Fruit fly (Drosophila melanogaster) whole organism, embryonic: ENCODE data around the gene Jhbp3.
A peak's percentile ranks its signal among the peaks of the same experiment; 100 is the strongest.

Source experiments
- B-H1 ChIP-seq: fragments of 200-800 bp; sonication (Bioruptor generic); IDR thresholded peaks from 3 replicates; pipeline ENCODE4 v1.3.6; 2022; ENCODE audit warnings: missing biosample characterization, missing genetic modification characterization
- BEAF-32 ChIP-seq: fragments of 200-800 bp; sonication (Bioruptor generic); optimal IDR thresholded peaks from 3 replicates; lab custom pipeline; 2017; ENCODE audit warnings: missing biosample characterization, missing genetic modification characterization, mild to moderate bottlenecking, moderate library complexity, missing genetic modification reagents
- CG10462 ChIP-seq: fragments of 200-800 bp; sonication (Bioruptor generic); optimal IDR thresholded peaks from 2 replicates; lab custom pipeline; 2016; ENCODE audit warnings: missing biosample characterization, missing genetic modification characterization
- CG12071 ChIP-seq: fragments of 200-800 bp; sonication (Bioruptor generic); optimal IDR thresholded peaks from 3 replicates; lab custom pipeline; 2018; ENCODE audit warnings: missing biosample characterization, mild to moderate bottlenecking, missing genetic modification characterization
- CG13123 ChIP-seq: fragments of 200-800 bp; sonication (Bioruptor generic); optimal IDR thresholded peaks from 2 replicates; lab custom pipeline; 2016; ENCODE audit warnings: missing biosample characterization, missing genetic modification characterization
- CG13296 ChIP-seq: fragments of 200-800 bp; sonication (Bioruptor generic); optimal IDR thresholded peaks from 3 replicates; lab custom pipeline; 2018; ENCODE audit warnings: missing biosample characterization, mild to moderate bottlenecking, missing genetic modification characterization
- CG13894 ChIP-seq: fragments of 200-800 bp; sonication (Bioruptor generic); optimal IDR thresholded peaks from 3 replicates; lab custom pipeline; 2018; ENCODE audit warnings: missing biosample characterization, mild to moderate bottlenecking, missing genetic modification characterization, moderate library complexity
- CG14014 ChIP-seq: fragments of 200-800 bp; sonication (Bioruptor generic); IDR thresholded peaks from 2 replicates; pipeline ENCODE4 v1.3.6; 2022; ENCODE audit warnings: missing biosample characterization, missing genetic modification characterization
- CG14050 ChIP-seq: fragments of 200-800 bp; sonication (Bioruptor generic); IDR thresholded peaks from 3 replicates; pipeline ENCODE4 v1.3.6; 2022; ENCODE audit warnings: missing biosample characterization, missing genetic modification characterization
- CG14710 ChIP-seq: fragments of 200-800 bp; sonication (Bioruptor generic); optimal IDR thresholded peaks from 3 replicates; lab custom pipeline; 2019; ENCODE audit warnings: missing biosample characterization, mild to moderate bottlenecking, missing genetic modification characterization, moderate library complexity
- CG15479 ChIP-seq: fragments of 200-800 bp; sonication (Bioruptor generic); optimal IDR thresholded peaks from 3 replicates; lab custom pipeline; 2019; ENCODE audit warnings: missing biosample characterization, mild to moderate bottlenecking, missing genetic modification characterization, moderate library complexity
- CG15601 ChIP-seq: fragments of 200-800 bp; sonication (Bioruptor generic); optimal IDR thresholded peaks from 3 replicates; lab custom pipeline; 2019; ENCODE audit warnings: missing biosample characterization, mild to moderate bottlenecking, missing genetic modification characterization, moderate library complexity
- CG15696 ChIP-seq: fragments of 200-800 bp; sonication (Bioruptor generic); optimal IDR thresholded peaks from 2 replicates; lab custom pipeline; 2019; ENCODE audit warnings: missing biosample characterization, mild to moderate bottlenecking, missing genetic modification characterization, moderate library complexity
- CG16863 ChIP-seq: fragments of 200-800 bp; sonication (Bioruptor generic); optimal IDR thresholded peaks from 3 replicates; lab custom pipeline; 2016; ENCODE audit warnings: missing biosample characterization, missing genetic modification characterization
- CG17829 ChIP-seq: fragments of 200-800 bp; optimal IDR thresholded peaks from 2 replicates; lab custom pipeline; 2019; ENCODE audit warnings: missing biosample characterization, mild to moderate bottlenecking, missing genetic modification characterization, moderate library complexity
- CG3065 ChIP-seq: fragments of 200-800 bp; sonication (Bioruptor generic); optimal IDR thresholded peaks from 2 replicates; lab custom pipeline; 2016; ENCODE audit warnings: missing biosample characterization, missing genetic modification characterization
- CG6175 ChIP-seq: fragments of 200-800 bp; sonication (Bioruptor generic); IDR thresholded peaks from 3 replicates; pipeline ENCODE4 v1.3.6; 2022; ENCODE audit warnings: missing biosample characterization, missing genetic modification characterization
- CG6689 ChIP-seq: fragments of 200-800 bp; sonication (Bioruptor generic); IDR thresholded peaks from 2 replicates; pipeline ENCODE4 v1.3.6; 2022; ENCODE audit warnings: missing biosample characterization, missing genetic modification characterization
- CG7987 ChIP-seq: fragments of 200-800 bp; sonication (Bioruptor generic); optimal IDR thresholded peaks from 2 replicates; lab custom pipeline; 2018; ENCODE audit warnings: missing biosample characterization, mild to moderate bottlenecking, missing genetic modification characterization, moderate library complexity
- D ChIP-seq, 2 experiments: fragments of 200-800 bp in 1 of 2; fragments of >200 bp in 1 of 2; sonication (Bioruptor generic) in 1 of 2; optimal IDR thresholded peaks; 2 replicates in 1 of 2; 3 replicates in 1 of 2; lab custom pipeline; 2017; ENCODE audit warnings: mild to moderate bottlenecking in 1 of 2, missing biosample characterization in 1 of 2, missing genetic modification characterization in 1 of 2, missing genetic modification reagents in 1 of 2
- Deaf1 ChIP-seq: fragments of 200-800 bp; optimal IDR thresholded peaks from 3 replicates; lab custom pipeline; 2019; ENCODE audit warnings: missing biosample characterization, mild to moderate bottlenecking, missing genetic modification characterization, moderate library complexity
- Dfd ChIP-seq, 2 experiments: fragments of >200 bp; optimal IDR thresholded peaks; 2 replicates each; lab custom pipeline; 2017; ENCODE audit warnings: missing biosample characterization in 2 of 2, missing genetic modification characterization in 2 of 2
- Dref ChIP-seq: fragments of 200-800 bp; sonication (Bioruptor generic); IDR thresholded peaks from 2 replicates; pipeline ENCODE4 v1.3.6; 2022; ENCODE audit warnings: missing biosample characterization, missing genetic modification characterization
- HLH54F ChIP-seq: fragments of 200-800 bp; sonication (Bioruptor generic); optimal IDR thresholded peaks from 3 replicates; lab custom pipeline; 2016; ENCODE audit warnings: missing biosample characterization, missing genetic modification characterization
- Hr78 ChIP-seq, 2 experiments: fragments of 200-800 bp in 1 of 2; fragments of >200 bp in 1 of 2; sonication (Bioruptor generic) in 1 of 2; optimal IDR thresholded peaks; 2 replicates each; lab custom pipeline; 2017 to 2019; ENCODE audit warnings: missing biosample characterization in 2 of 2, missing genetic modification characterization in 2 of 2, mild to moderate bottlenecking in 1 of 2, moderate library complexity in 1 of 2
- MESR4 ChIP-seq: fragments of 200-800 bp; sonication (Bioruptor generic); optimal IDR thresholded peaks from 2 replicates; lab custom pipeline; 2018; ENCODE audit warnings: missing biosample characterization, mild to moderate bottlenecking, missing genetic modification characterization, moderate library complexity
- Mad ChIP-seq: fragments of 200-800 bp; sonication (Bioruptor generic); optimal IDR thresholded peaks from 2 replicates; lab custom pipeline; 2016; ENCODE audit warnings: missing biosample characterization, missing genetic modification characterization
- Med ChIP-seq: fragments of 200-800 bp; sonication (Bioruptor generic); peaks from one replicate; lab custom pipeline; 2016; ENCODE audit warnings: missing biosample characterization, missing genetic modification characterization, mild to moderate bottlenecking, inconsistent platforms, moderate library complexity
- Neu2 ChIP-seq: fragments of 200-800 bp; sonication (Bioruptor generic); optimal IDR thresholded peaks from 3 replicates; lab custom pipeline; 2016; ENCODE audit warnings: missing biosample characterization, missing genetic modification characterization, borderline replicate concordance
- Six4 ChIP-seq: fragments of 200-800 bp; sonication (Bioruptor generic); optimal IDR thresholded peaks from 2 replicates; lab custom pipeline; 2016; ENCODE audit warnings: missing biosample characterization, missing genetic modification characterization
- abd-A ChIP-seq: fragments of 200-800 bp; sonication (Bioruptor generic); optimal IDR thresholded peaks from 3 replicates; lab custom pipeline; 2019; ENCODE audit warnings: missing biosample characterization, mild to moderate bottlenecking, missing genetic modification characterization, moderate library complexity
- ac ChIP-seq: fragments of 200-800 bp; sonication (Bioruptor generic); optimal IDR thresholded peaks from 3 replicates; lab custom pipeline; 2017; ENCODE audit warnings: missing biosample characterization, mild to moderate bottlenecking, missing genetic modification characterization
- cg ChIP-seq: fragments of 200-800 bp; sonication (Bioruptor generic); optimal IDR thresholded peaks from 3 replicates; lab custom pipeline; 2019; ENCODE audit warnings: missing biosample characterization, mild to moderate bottlenecking, missing genetic modification characterization, moderate library complexity
- corto ChIP-seq: fragments of 200-800 bp; sonication (Bioruptor generic); optimal IDR thresholded peaks from 2 replicates; lab custom pipeline; 2016; ENCODE audit warnings: missing biosample characterization, mild to moderate bottlenecking, missing genetic modification characterization, moderate library complexity
- dati ChIP-seq: fragments of 200-800 bp; sonication (Bioruptor generic); IDR thresholded peaks from 2 replicates; pipeline ENCODE4 v1.3.6; 2022; ENCODE audit warnings: missing biosample characterization, missing genetic modification characterization
- dm ChIP-seq: fragments of 200-800 bp; sonication (Bioruptor generic); optimal IDR thresholded peaks from 3 replicates; lab custom pipeline; 2016; ENCODE audit warnings: missing biosample characterization, missing genetic modification characterization
- esg ChIP-seq: fragments of 200-800 bp; sonication (Bioruptor generic); conservative IDR thresholded peaks from 2 replicates; pipeline ENCODE4 v1.3.6; 2022; ENCODE audit warnings: missing biosample characterization, missing genetic modification characterization
- exex ChIP-seq: fragments of 200-800 bp; sonication (Bioruptor generic); optimal IDR thresholded peaks from 4 replicates; lab custom pipeline; 2018; ENCODE audit warnings: missing biosample characterization, mild to moderate bottlenecking, missing genetic modification characterization, moderate library complexity
- gsb-n ChIP-seq: fragments of 200-800 bp; sonication (Bioruptor generic); optimal IDR thresholded peaks from 3 replicates; lab custom pipeline; 2018; ENCODE audit warnings: missing biosample characterization, mild to moderate bottlenecking, missing genetic modification characterization
- ken ChIP-seq: fragments of 200-800 bp; sonication (Bioruptor generic); IDR thresholded peaks from 3 replicates; pipeline ENCODE4 v1.3.6; 2022; ENCODE audit warnings: missing biosample characterization, missing genetic modification characterization
- mirr ChIP-seq: fragments of 200-800 bp; sonication (Bioruptor generic); optimal IDR thresholded peaks from 3 replicates; lab custom pipeline; 2018; ENCODE audit warnings: missing biosample characterization, mild to moderate bottlenecking, missing genetic modification characterization
- ranshi ChIP-seq: fragments of 200-800 bp; sonication (Bioruptor generic); IDR thresholded peaks from 2 replicates; pipeline ENCODE4 v1.3.6; 2022; ENCODE audit warnings: missing biosample characterization, missing genetic modification characterization
- sens ChIP-seq: fragments of 200-800 bp; sonication (Bioruptor generic); peaks from one replicate; lab custom pipeline; 2016; ENCODE audit warnings: missing biosample characterization, missing genetic modification characterization
- shn ChIP-seq: fragments of 200-800 bp; sonication (Bioruptor generic); optimal IDR thresholded peaks from 3 replicates; lab custom pipeline; 2016; ENCODE audit warnings: missing biosample characterization, missing genetic modification characterization
- tio ChIP-seq: fragments of 200-800 bp; sonication (Bioruptor generic); optimal IDR thresholded peaks from 2 replicates; lab custom pipeline; 2017; ENCODE audit warnings: missing biosample characterization, missing genetic modification characterization, inconsistent platforms
- trem ChIP-seq: fragments of 200-800 bp; optimal IDR thresholded peaks from 3 replicates; lab custom pipeline; 2019; ENCODE audit warnings: missing biosample characterization, mild to moderate bottlenecking, missing genetic modification characterization, moderate library complexity
- unpg ChIP-seq: fragments of 200-800 bp; sonication (Bioruptor generic); optimal IDR thresholded peaks from 3 replicates; lab custom pipeline; 2018; ENCODE audit warnings: missing biosample characterization, mild to moderate bottlenecking, missing genetic modification characterization, moderate library complexity
- wek ChIP-seq: fragments of 200-800 bp; sonication (Bioruptor generic); optimal IDR thresholded peaks from 3 replicates; lab custom pipeline; 2018; ENCODE audit warnings: missing biosample characterization, mild to moderate bottlenecking, missing genetic modification characterization, moderate library complexity
- wor ChIP-seq: fragments of 200-800 bp; sonication (Bioruptor generic); IDR thresholded peaks from 2 replicates; pipeline ENCODE4 v1.3.6; 2022; ENCODE audit warnings: missing biosample characterization, missing genetic modification characterization
- zen ChIP-seq: fragments of 200-800 bp; sonication (Bioruptor generic); optimal IDR thresholded peaks from 3 replicates; lab custom pipeline; 2018; ENCODE audit warnings: missing biosample characterization, mild to moderate bottlenecking, missing genetic modification characterization, moderate library complexity

Jhbp3 gene

DNA sequence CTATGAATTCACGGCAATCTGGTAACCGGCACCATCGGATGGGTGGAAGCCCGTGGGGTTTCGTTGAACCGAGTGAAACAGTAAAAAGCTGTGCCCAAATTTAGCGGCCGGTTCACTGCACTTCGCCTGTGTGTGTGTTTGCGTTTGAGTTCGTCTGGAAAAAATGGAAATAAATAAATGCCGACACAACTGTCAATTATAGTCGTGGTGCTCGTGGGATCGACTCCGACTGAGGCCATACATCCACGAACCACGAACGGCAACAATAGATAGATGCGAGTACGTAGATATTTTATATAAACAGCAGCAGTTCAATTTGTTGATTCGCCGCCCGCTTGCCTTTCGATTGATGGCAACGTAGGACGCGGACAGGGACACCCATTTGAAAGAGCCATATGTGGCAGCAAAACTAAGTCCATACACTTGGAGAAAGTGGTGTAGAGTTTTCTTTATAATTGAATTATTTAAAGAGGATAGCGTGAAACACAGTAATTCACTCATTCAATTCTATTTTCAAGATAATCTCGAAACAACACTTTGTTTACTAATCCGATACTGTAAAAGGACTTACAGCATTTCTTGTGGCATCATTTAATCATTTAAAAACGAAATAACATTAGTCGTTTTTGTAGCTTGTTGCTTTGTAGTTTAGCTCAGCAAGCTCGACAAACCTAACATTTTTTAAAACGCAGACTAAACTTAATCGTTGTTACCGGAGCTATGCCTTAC is 40.7 kb upstream of the Jhbp3 start (continued):
- TF ChIP-seq CG13894 (tag; lab: Kevin White, UChicago), result no peak
- peak; percentile 35; the same call in 1 of the 3 replicates for TF ChIP-seq ken (GFP tag; lab: Robert Waterston, UW)
- peak; percentile 10 for TF ChIP-seq shn (GFP tag; lab: Kevin White, UChicago)
- no peak for TF ChIP-seq MESR4 (GFP tag; lab: Kevin White, UChicago)
- TF ChIP-seq ranshi (GFP tag; lab: Robert Waterston, UW), result no peak
- peak; percentile 51 for TF ChIP-seq CG15601
- TF ChIP-seq CG14014 (GFP tag; lab: Robert Waterston, UW), result no peak
- TF ChIP-seq CG15696, result no peak
- TF ChIP-seq ac (GFP tag; lab: Kevin White, UChicago), result peak; percentile 14
- peak; percentile 5 for TF ChIP-seq CG16863
- TF ChIP-seq abd-A, result peak; percentile 13
- no peak for TF ChIP-seq wor (GFP tag; lab: Robert Waterston, UW)
- TF ChIP-seq CG6689 (GFP tag; lab: Robert Waterston, UW), result peak; percentile 30; the same call in 1 of the 2 replicates
- TF ChIP-seq mirr (GFP tag; lab: Kevin White, UChicago), result peak; percentile 10
- peak; percentile 53 for TF ChIP-seq cg
- TF ChIP-seq CG7987 (GFP tag; lab: Kevin White, UChicago), result peak; percentile 19
- no peak for TF ChIP-seq Six4 (GFP tag; lab: Kevin White, UChicago)
- TF ChIP-seq D (optimal IDR thresholded peaks at IDR 0.05; lab: Kevin White, UChicago), result no peak
- peak; percentile 40 for TF ChIP-seq D (GFP tag; optimal IDR thresholded peaks at IDR 0.05; lab: Kevin White, UChicago)
- no peak for TF ChIP-seq HLH54F
- TF ChIP-seq dm (GFP tag; lab: Kevin White, UChicago), result no peak
- no peak for TF ChIP-seq corto (GFP tag; lab: Kevin White, UChicago)
- peak; percentile 16 for TF ChIP-seq Mad (GFP tag; lab: Kevin White, UChicago)
- no peak for TF ChIP-seq CG10462 (GFP tag; lab: Kevin White, UChicago)
- TF ChIP-seq exex (tag; lab: Kevin White, UChicago), result peak; percentile 3
- peak; percentile 30 for TF ChIP-seq CG14710 (tag; lab: Kevin White, UChicago)
- no peak for TF ChIP-seq trem
- TF ChIP-seq CG13123 (GFP tag; lab: Kevin White, UChicago), result no peak
- 0 out of 2 replicates have a peak, but pooled peaks have one; percentile 11 for TF ChIP-seq esg (GFP tag; lab: Robert Waterston, UW)
- peak; percentile 2 for TF ChIP-seq tio (GFP tag; lab: Kevin White, UChicago)
- TF ChIP-seq Deaf1 (tag; lab: Kevin White, UChicago), result peak; percentile 76
- peak; percentile 64 for TF ChIP-seq Med (GFP tag; lab: Kevin White, UChicago)
- TF ChIP-seq CG6175 (GFP tag; lab: Robert Waterston, UW), result no peak
- peak; percentile 91 for TF ChIP-seq sens (GFP tag; lab: Kevin White, UChicago)
- no peak for TF ChIP-seq CG3065 (GFP tag; lab: Kevin White, UChicago)
- peak; percentile 6 for TF ChIP-seq unpg (GFP tag; lab: Kevin White, UChicago)
- TF ChIP-seq B-H1, result no peak
- no peak for TF ChIP-seq gsb-n (tag; lab: Kevin White, UChicago)
- peak; percentile 16 for TF ChIP-seq CG17829
- TF ChIP-seq zen (tag; lab: Kevin White, UChicago), result no peak

DNA sequence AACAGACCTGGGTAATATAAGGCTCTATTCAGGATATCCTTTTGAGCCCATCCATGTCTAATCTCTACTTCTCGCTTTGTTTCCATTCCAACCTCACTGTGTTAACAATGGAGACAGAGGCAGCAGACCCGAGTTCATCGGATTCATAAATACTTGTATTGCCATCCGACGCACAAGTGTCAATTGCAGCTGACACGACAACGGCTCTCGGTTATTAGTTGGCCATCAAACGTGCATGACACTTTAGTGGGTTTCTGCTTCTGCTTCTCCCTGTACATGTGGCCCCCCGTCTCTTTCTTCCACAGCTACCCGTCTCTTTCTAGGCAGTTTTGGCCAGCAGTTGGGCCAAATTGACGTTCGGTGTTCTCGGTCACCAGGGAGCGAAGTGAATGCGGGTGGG is 39.6 kb upstream of the Jhbp3 start:
- TF ChIP-seq CG14050 (no peak), CG13296 (GFP tag; lab: Kevin White, UChicago) (no peak), Dref (GFP tag; lab: Robert Waterston, UW) (no peak), BEAF-32 (GFP tag; lab: Kevin White, UChicago) (no peak), CG15479 (no peak), Hr78 (GFP tag; optimal IDR thresholded peaks at IDR 0.05; lab: Kevin White, UChicago) (peak in 1 of 2 experiments; percentile 34), dati (GFP tag; lab: Robert Waterston, UW) (no peak), Six4 (GFP tag; lab: Kevin White, UChicago) (no peak), wek (GFP tag; lab: Kevin White, UChicago) (no peak), CG12071 (GFP tag; lab: Kevin White, UChicago) (no peak), Neu2 (GFP tag; lab: Kevin White, UChicago) (no peak), Dfd (GFP tag; optimal IDR thresholded peaks at IDR 0.05; lab: Kevin White, UChicago) (no peak)
